Worm (Caenorhabditis elegans) whole organism, L4/young adult: ENCODE data around the gene kle-2.

Source experiments
- W03F9.2 ChIP-seq: fragments of 150-350 bp; optimal IDR thresholded peaks from 2 replicates; lab custom pipeline; 2014; ENCODE audit warnings: missing biosample characterization, missing genetic modification characterization
- dao-5 ChIP-seq: sonication (generic microtip); optimal IDR thresholded peaks from 2 replicates; lab custom pipeline; 2016; ENCODE audit warnings: missing genotype, missing genetic modification characterization, moderate library complexity, missing compliant biosample characterization
- him-1 ChIP-seq: sonication (generic microtip); optimal IDR thresholded peaks from 2 replicates; lab custom pipeline; 2016; ENCODE audit warnings: missing genotype, missing genetic modification reagents, missing genetic modification characterization, missing compliant biosample characterization

DNA sequence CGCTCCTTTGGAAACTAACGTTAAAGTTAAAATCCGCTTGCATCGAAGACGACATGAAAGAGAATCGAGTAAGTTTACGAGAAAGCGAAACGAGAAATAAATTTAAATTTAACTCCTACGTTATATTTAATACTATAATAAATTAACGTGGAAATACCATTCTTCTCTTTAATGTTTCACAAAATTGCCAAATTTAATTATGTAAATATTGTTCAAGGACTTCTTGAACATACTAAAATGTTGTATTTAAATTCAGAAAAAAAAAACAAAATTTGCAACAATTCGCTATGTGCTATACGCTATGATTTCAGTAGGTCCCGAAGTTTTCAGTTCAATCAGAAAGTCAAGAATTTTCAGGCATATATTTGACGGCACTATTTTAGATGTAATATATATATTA is 44.6 kb upstream of the kle-2 start, which contains the start of gene ZK688.10:
- TF ChIP-seq dao-5 (tag; lab: Kevin White, UChicago) (no peak), him-1 (tag; lab: Kevin White, UChicago) (no peak), W03F9.2 (tag; lab: Kevin White, UChicago) (no peak)
